Worm (Caenorhabditis elegans): Measurements from ENCODE around the gene syx-4.
A peak's percentile ranks its signal among the peaks of the same experiment; 100 is the strongest.

The syx-4 gene

ce11 chrIV:8454076-8454475, 3.0 kb upstream of the syx-4 start:
- no peak for TF ChIP-seq alr-1 (tag; optimal IDR thresholded peaks at IDR 0.05; ENCODE audit: borderline replicate concordance)
- peak; percentile 46 for TF ChIP-seq elt-2 (tag; optimal IDR thresholded peaks at IDR 0.05)
- TF ChIP-seq zag-1 (tag; optimal IDR thresholded peaks at IDR 0.05), result no peak
- TF ChIP-seq mdl-1 (tag; optimal IDR thresholded peaks at IDR 0.05), result no peak
- no peak for TF ChIP-seq hpl-2 (GFP tag; optimal IDR thresholded peaks at IDR 0.05)
- TF ChIP-seq ceh-90 (tag; optimal IDR thresholded peaks at IDR 0.05), result no peak
- no peak for TF ChIP-seq rnt-1 (tag; optimal IDR thresholded peaks at IDR 0.05)
- TF ChIP-seq mep-1 (tag; optimal IDR thresholded peaks at IDR 0.05), result no peak
- TF ChIP-seq lsy-2 (tag; optimal IDR thresholded peaks at IDR 0.05), result no peak
- no peak for TF ChIP-seq tbx-2 (tag; optimal IDR thresholded peaks at IDR 0.05)
- no peak for TF ChIP-seq ets-5 (GFP tag; IDR thresholded peaks at IDR 0.05)
- no peak for TF ChIP-seq C34B4.2 (tag; optimal IDR thresholded peaks at IDR 0.05)
- no peak for TF ChIP-seq aha-1 (tag; optimal IDR thresholded peaks at IDR 0.05)
- TF ChIP-seq ceh-8 (GFP tag; optimal IDR thresholded peaks at IDR 0.05), result no peak
- peak; percentile 28 for TF ChIP-seq tlp-1 (tag; optimal IDR thresholded peaks at IDR 0.05)
- no peak for TF ChIP-seq hlh-17 (GFP tag; optimal IDR thresholded peaks at IDR 0.05; ENCODE audit: borderline replicate concordance)

DNA sequence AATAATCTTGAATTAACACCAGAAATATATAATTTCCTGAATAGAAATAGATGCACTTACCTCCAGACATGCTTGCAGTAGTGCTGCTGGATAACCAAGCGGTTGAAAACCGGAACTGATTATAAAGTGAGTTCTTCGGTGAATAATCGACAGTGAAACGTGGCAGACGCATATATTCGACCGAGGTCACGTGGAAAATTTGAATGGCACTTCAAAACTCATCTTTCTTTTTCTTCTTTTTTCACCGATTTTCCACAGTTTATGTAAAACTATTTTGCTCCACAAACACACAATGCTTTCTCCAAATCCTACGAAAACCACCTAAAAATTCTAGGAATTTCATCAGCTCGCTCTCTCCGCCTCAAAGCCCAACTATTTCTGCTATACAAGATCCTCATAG, 3.1 kb downstream of the syx-4 start, which contains the start of gene ant-1.4:
Gene ant-1.4, minus strand, starts transcription at position 101 of the 400 bp plus-strand sequence.
- TF ChIP-seq dsc-1 (tag; optimal IDR thresholded peaks at IDR 0.05) (no peak), lin-13 (GFP tag; optimal IDR thresholded peaks at IDR 0.05) (no peak), fos-1 (tag; optimal IDR thresholded peaks at IDR 0.05) (no peak), blmp-1 (tag; optimal IDR thresholded peaks at IDR 0.05) (no peak), mef-2 (tag; optimal IDR thresholded peaks at IDR 0.05) (no peak), swsn-7 (tag; optimal IDR thresholded peaks at IDR 0.05) (no peak), dpl-1 (GFP tag; optimal IDR thresholded peaks at IDR 0.05) (no peak), efl-3 (GFP tag; optimal IDR thresholded peaks at IDR 0.05) (no peak), zip-4 (GFP tag; optimal IDR thresholded peaks at IDR 0.05) (no peak)

DNA sequence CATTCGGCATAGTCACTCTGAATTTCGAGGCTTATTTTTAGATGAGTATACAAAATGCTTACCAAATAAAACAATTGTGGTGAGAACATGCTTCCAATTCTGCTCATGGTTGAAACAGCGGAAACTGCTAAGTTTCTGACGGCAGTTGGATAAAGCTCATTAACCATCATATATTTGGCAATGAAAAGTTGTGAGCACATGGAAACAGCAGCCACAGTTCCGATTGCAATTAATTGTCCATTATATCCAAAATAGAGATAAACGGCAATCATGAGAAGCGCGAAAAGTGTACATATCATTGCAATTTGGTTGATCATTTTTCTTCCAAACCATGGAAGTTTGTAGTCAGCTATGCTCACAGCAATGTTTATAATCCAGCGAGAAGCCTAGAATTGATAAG, 4.1 kb downstream of the syx-4 start:
- TF ChIP-seq mep-1 (tag; optimal IDR thresholded peaks at IDR 0.05) (no peak), efl-1 (optimal IDR thresholded peaks at IDR 0.05) (no peak), efl-1 (GFP tag; optimal IDR thresholded peaks at IDR 0.05 in 1 of 2) (peak in 1 of 2 experiments; percentile 7)

- TF ChIP-seq aha-1 (tag; optimal IDR thresholded peaks at IDR 0.05), result no peak
- TF ChIP-seq efl-1 (optimal IDR thresholded peaks at IDR 0.05), result no peak
- TF ChIP-seq efl-1 (GFP tag; optimal IDR thresholded peaks at IDR 0.05 in 1 of 2), result peak in 1 of 2 experiments; percentile 52
- TF ChIP-seq mep-1 (tag; optimal IDR thresholded peaks at IDR 0.05), result no peak
These were observed 5.3 kb downstream of the syx-4 start for ce11 chrIV:8462376-8462775.

- peak; percentile 40 for TF ChIP-seq snu-23 (GFP tag; optimal IDR thresholded peaks at IDR 0.05)
- TF ChIP-seq nhr-20 (tag; optimal IDR thresholded peaks at IDR 0.05), result peak; percentile 74
- TF ChIP-seq irx-1 (tag; optimal IDR thresholded peaks at IDR 0.05), result no peak
- TF ChIP-seq elt-3 (tag; optimal IDR thresholded peaks at IDR 0.05), result peak in 5 of 6 experiments; percentile 44 to 85 (median 69)
- TF ChIP-seq pax-3 (tag; optimal IDR thresholded peaks at IDR 0.05), result no peak
- peak; percentile 78 for TF ChIP-seq blmp-1 (tag; optimal IDR thresholded peaks at IDR 0.05)
- no peak for TF ChIP-seq ama-1 (optimal IDR thresholded peaks at IDR 0.05)
- peak in 1 of 2 experiments; percentile 57 for TF ChIP-seq mdl-1 (tag; optimal IDR thresholded peaks at IDR 0.05)
- no peak for TF ChIP-seq ceh-63 (GFP tag; optimal IDR thresholded peaks at IDR 0.05)
- TF ChIP-seq lin-14 (GFP tag; optimal IDR thresholded peaks at IDR 0.05), result peak; percentile 46
- TF ChIP-seq nhr-77 (tag; optimal IDR thresholded peaks at IDR 0.05), result no peak
- no peak for TF ChIP-seq fkh-4 (tag; optimal IDR thresholded peaks at IDR 0.05; ENCODE audit: borderline replicate concordance)
- TF ChIP-seq nhr-19 (GFP tag; conservative IDR thresholded peaks at IDR 0.05), result peak; percentile 40
- TF ChIP-seq lin-35 (GFP tag; optimal IDR thresholded peaks at IDR 0.05), result peak in 1 of 2 experiments; percentile 56
- peak; percentile 57 for TF ChIP-seq tbx-2 (tag; optimal IDR thresholded peaks at IDR 0.05)
- TF ChIP-seq ces-1 (GFP tag; optimal IDR thresholded peaks at IDR 0.05), result no peak
- peak; percentile 37 for TF ChIP-seq unc-130 (tag; optimal IDR thresholded peaks at IDR 0.05)
- TF ChIP-seq hlh-17 (GFP tag; optimal IDR thresholded peaks at IDR 0.05; ENCODE audit: borderline replicate concordance), result no peak
- TF ChIP-seq nhr-85 (tag), result peak; percentile 80
- TF ChIP-seq lsy-2 (tag; optimal IDR thresholded peaks at IDR 0.05), result peak in 1 of 2 experiments; percentile 2
- peak; percentile 47 for TF ChIP-seq nhr-71 (tag; optimal IDR thresholded peaks at IDR 0.05)
These were observed 6.0 kb downstream of the syx-4 start for ce11 chrIV:8463069-8463468.
